Fruit fly (Drosophila melanogaster): ENCODE results near the gene mtgo.

DNA sequence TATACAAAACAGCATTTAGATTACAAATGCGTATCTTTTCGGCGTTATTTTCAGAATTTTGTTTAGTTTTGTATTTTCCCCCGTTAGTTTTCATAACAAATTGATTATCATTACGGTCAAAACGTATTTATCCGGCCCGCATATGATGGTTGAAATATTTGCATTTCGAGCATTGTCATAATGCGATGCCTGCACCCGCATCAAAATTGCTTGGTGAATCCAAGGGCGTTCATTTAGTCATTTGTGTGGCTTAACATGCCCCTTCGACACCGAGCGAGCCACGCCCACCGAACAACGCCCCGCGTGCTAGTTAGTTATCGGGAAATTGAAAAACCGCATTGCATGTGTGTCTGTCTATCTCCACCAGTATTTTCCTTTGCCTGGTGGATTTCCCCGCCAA is 71.5 kb downstream of the mtgo start:
- TF ChIP-seq ss (GFP tag; optimal IDR thresholded peaks at IDR 0.05): no peak
- TF ChIP-seq Eip75B (GFP tag; optimal IDR thresholded peaks at IDR 0.05): no peak
- TF ChIP-seq lz (GFP tag; optimal IDR thresholded peaks at IDR 0.05): no peak
- TF ChIP-seq Sox102F (GFP tag; optimal IDR thresholded peaks at IDR 0.05): no peak

Measured in whole organism, prepupa.